Worm (Caenorhabditis elegans) whole organism, early embryonic: ENCODE measurements around the gene ooc-5.

Source experiments
- F13C5.2 ChIP-seq: sonication (generic microtip); optimal IDR thresholded peaks from 2 replicates; lab custom pipeline; 2017; ENCODE audit warnings: mild to moderate bottlenecking, missing genetic modification characterization, inconsistent platforms, missing compliant biosample characterization
- ama-1 ChIP-seq: fragments of 150-350 bp; optimal IDR thresholded peaks from 2 replicates; lab custom pipeline; 2014
- ceh-36 ChIP-seq: sonication (generic microtip); optimal IDR thresholded peaks from 2 replicates; lab custom pipeline; 2016; ENCODE audit warnings: missing genetic modification characterization, inconsistent platforms, missing compliant biosample characterization
- ets-7 ChIP-seq: sonication (generic microtip); optimal IDR thresholded peaks from 2 replicates; lab custom pipeline; 2016; ENCODE audit warnings: missing genotype, missing genetic modification characterization, missing compliant biosample characterization
- flt-1 ChIP-seq: fragments of 200-800 bp; sonication (Bioruptor generic); IDR thresholded peaks from 2 replicates; pipeline ENCODE4 v1.3.6; 2022; ENCODE audit warnings: missing genetic modification characterization, missing compliant biosample characterization
- hmg-4 ChIP-seq: fragments of 200-800 bp; sonication (Bioruptor generic); optimal IDR thresholded peaks from 2 replicates; lab custom pipeline; 2018; ENCODE audit warnings: mild to moderate bottlenecking, missing genetic modification characterization, missing compliant biosample characterization
- hnd-1 ChIP-seq: sonication (generic microtip); optimal IDR thresholded peaks from 2 replicates; lab custom pipeline; 2016; ENCODE audit warnings: missing genetic modification characterization, missing compliant biosample characterization
- scrt-1 ChIP-seq: fragments of 200-800 bp; sonication (Bioruptor generic); IDR thresholded peaks from 2 replicates; pipeline ENCODE4 v1.3.6; 2022; ENCODE audit warnings: missing genetic modification characterization, missing compliant biosample characterization
- sea-1 ChIP-seq: fragments of 200-800 bp; sonication (Bioruptor generic); conservative IDR thresholded peaks from 2 replicates; pipeline ENCODE4 v1.3.6; 2022; ENCODE audit warnings: missing genetic modification characterization, missing compliant biosample characterization
- tra-4 ChIP-seq: sonication (generic microtip); optimal IDR thresholded peaks from 2 replicates; lab custom pipeline; 2017; ENCODE audit warnings: missing genetic modification characterization, missing compliant biosample characterization

DNA sequence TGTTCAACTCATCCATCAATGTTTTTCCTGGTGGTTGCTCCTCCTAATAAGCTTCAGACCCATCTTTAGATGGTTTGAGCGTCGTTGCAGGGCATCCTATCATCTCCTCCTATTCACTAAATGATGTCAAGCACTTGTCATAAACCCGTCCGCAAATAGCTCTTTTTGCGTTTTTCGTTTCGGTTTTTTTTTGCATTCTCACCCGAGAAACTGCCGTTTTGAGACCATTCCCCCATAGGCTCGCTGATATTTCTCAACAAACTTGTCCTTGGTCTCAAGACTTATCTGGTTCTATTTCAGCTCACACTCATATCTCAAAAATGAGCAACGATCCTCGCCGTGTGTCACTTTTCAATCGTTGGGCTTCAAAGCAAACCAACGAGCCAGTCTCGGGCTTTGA, 32.5 kb upstream of the ooc-5 start, which contains the start of gene cal-2:
- TF ChIP-seq ama-1 (lab: Kevin White, UChicago) (no peak), ceh-36 (no peak), F13C5.2 (no peak), hnd-1 (no peak), flt-1 (GFP tag; lab: Robert Waterston, UW) (no peak), hmg-4 (GFP tag; lab: Kevin White, UChicago) (no peak), tra-4 (no peak), sea-1 (GFP tag; lab: Robert Waterston, UW) (no peak), ets-7 (tag; lab: Kevin White, UChicago) (no peak), scrt-1 (GFP tag; lab: Robert Waterston, UW) (no peak)
